Worm (Caenorhabditis elegans): ENCODE measurements around the gene F09E5.12.

Gene F09E5.12

DNA sequence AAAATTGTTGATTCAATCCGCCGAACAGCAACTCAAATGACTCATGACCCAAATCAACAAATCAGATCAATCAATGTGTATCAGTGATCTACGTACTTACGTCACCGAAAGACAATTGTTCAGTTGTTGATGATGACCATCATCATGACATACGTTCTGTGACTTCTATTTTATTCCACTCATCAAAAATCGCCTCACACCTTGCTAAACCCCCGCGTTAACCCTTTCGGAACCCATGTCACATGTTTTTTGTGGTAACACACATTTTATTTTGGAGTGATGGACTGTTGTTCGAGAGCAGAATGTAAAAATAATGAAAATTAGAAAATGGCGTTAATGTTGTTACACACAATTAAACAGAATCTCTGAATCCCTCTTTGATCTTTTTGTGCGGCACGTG lies 28.1 kb downstream of the F09E5.12 start:
- TF ChIP-seq nhr-12 (tag; optimal IDR thresholded peaks at IDR 0.05) = no peak

DNA sequence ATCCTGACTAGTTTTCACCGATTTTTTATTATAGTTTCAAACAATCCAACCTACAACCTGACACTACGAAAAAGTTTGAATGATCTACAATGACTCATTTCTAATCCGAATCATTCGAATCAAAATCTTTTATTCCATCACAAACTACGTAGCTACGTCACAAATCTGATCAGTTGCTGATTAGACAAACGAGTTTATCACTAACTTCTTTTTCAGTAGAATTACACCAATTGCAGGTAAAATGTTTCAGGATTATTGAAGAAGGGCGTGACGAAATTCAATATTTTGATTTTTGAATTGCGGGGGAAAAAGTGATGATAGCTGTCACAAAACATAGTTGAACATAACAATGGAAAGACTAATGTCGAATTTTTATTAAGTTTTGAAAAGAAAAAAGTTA lies 29.0 kb downstream of the F09E5.12 start:
- TF ChIP-seq ces-1 (GFP tag; optimal IDR thresholded peaks at IDR 0.05) (no peak), unc-62 (GFP tag; optimal IDR thresholded peaks at IDR 0.05) (no peak), sem-2 (GFP tag; optimal IDR thresholded peaks at IDR 0.05) (no peak), nhr-76 (tag; optimal IDR thresholded peaks at IDR 0.05) (no peak), hlh-1 (tag; optimal IDR thresholded peaks at IDR 0.05) (no peak), elt-3 (tag; optimal IDR thresholded peaks at IDR 0.05) (no peak), ham-2 (GFP tag; optimal IDR thresholded peaks at IDR 0.05) (no peak), unc-39 (tag; optimal IDR thresholded peaks at IDR 0.05) (no peak), drap-1 (GFP tag; optimal IDR thresholded peaks at IDR 0.05) (no peak), nhr-2 (tag; optimal IDR thresholded peaks at IDR 0.05) (no peak), pha-4 (tag; optimal IDR thresholded peaks at IDR 0.05) (no peak), ceh-83 (GFP tag; optimal IDR thresholded peaks at IDR 0.05) (no peak), lin-13 (tag; optimal IDR thresholded peaks at IDR 0.05) (no peak), mls-2 (tag; optimal IDR thresholded peaks at IDR 0.05) (no peak), M03D4.4 (tag; optimal IDR thresholded peaks at IDR 0.05) (no peak)

DNA sequence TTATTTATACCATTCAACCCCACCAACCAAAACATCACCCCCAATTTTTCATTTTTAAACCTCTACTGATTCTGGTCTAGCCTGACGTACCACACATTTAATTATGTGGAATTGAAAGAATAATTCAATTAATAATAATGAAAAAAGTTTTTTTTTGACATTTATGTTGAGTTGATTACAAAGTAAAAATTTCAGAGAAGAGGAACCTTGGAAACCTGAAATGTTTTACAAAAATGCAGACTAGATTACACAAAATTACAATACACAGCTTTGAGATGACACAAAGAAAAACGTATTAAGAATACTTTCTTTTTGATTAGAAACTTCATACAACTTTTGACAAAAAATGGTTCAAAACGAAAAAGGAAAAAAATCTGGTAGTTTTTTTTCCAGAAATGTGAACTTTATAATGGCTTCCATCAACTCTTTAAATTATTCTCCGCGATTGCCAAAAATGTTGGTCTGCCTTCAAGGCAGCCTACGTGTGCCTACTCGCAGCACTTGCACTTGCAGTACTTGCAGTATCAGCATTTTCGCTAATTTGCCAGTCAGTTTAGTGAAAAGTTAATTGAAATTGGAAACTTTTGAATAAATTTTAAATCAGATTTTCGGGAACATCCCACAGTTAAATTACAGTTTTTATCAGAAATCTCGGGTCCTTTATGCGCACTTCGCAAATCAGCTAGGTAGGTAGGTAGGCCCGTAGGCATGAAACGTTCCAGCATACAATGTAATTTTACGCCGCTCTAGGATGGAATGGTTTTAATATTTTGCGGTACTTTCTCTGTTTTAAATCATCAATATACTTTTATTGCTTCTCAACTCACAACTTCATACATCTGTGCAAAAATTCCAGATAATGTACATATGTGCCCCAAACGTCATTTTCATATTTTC lies 29.6 kb downstream of the F09E5.12 start:
- TF ChIP-seq nhr-2 (tag; optimal IDR thresholded peaks at IDR 0.05) (no peak), nhr-76 (tag; optimal IDR thresholded peaks at IDR 0.05) (no peak), ces-1 (GFP tag; optimal IDR thresholded peaks at IDR 0.05) (peak; percentile 42)

DNA sequence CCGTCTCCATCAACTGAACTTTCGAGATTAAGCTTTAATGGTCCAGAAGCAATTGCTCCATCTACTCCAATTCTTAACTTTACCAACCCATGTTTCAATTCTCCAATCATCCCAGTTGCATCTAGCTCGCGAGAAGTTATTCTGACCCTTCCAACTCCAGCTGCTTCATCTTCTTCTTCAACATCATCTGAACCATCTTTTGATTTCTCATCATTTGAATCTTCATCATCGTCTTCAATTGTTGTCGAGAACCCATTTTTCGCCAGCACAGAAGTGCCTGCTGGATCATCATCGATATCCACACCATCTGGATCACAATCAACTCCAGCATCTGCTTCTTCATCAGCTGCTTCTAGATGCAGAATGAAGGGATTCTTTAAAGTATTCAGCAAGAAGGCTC lies 31.0 kb downstream of the F09E5.12 start:
- no peak for TF ChIP-seq tbx-8 (GFP tag; optimal IDR thresholded peaks at IDR 0.05)
- no peak for TF ChIP-seq flh-1 (GFP tag; optimal IDR thresholded peaks at IDR 0.05)
- TF ChIP-seq lin-13 (tag; optimal IDR thresholded peaks at IDR 0.05) = no peak
- TF ChIP-seq bed-3 (GFP tag; optimal IDR thresholded peaks at IDR 0.05) = no peak
- no peak for TF ChIP-seq blmp-1 (tag; optimal IDR thresholded peaks at IDR 0.05)
- TF ChIP-seq mls-2 (tag; optimal IDR thresholded peaks at IDR 0.05) = no peak
- TF ChIP-seq nhr-28 (tag; optimal IDR thresholded peaks at IDR 0.05) = no peak
- TF ChIP-seq sem-2 (GFP tag; optimal IDR thresholded peaks at IDR 0.05) = no peak
- no peak for TF ChIP-seq nhr-76 (tag; optimal IDR thresholded peaks at IDR 0.05)
- TF ChIP-seq lsy-2 (tag; optimal IDR thresholded peaks at IDR 0.05) = no peak
- no peak for TF ChIP-seq lin-32 (GFP tag; optimal IDR thresholded peaks at IDR 0.05)
- TF ChIP-seq mep-1 (tag; optimal IDR thresholded peaks at IDR 0.05) = no peak
- no peak for TF ChIP-seq ceh-83 (GFP tag; optimal IDR thresholded peaks at IDR 0.05)
- no peak for TF ChIP-seq elt-1 (tag; optimal IDR thresholded peaks at IDR 0.05; ENCODE audit: borderline replicate concordance, insufficient read depth)
- no peak for TF ChIP-seq pha-4 (tag; optimal IDR thresholded peaks at IDR 0.05)
- no peak for TF ChIP-seq sptf-1 (tag; optimal IDR thresholded peaks at IDR 0.05)

DNA sequence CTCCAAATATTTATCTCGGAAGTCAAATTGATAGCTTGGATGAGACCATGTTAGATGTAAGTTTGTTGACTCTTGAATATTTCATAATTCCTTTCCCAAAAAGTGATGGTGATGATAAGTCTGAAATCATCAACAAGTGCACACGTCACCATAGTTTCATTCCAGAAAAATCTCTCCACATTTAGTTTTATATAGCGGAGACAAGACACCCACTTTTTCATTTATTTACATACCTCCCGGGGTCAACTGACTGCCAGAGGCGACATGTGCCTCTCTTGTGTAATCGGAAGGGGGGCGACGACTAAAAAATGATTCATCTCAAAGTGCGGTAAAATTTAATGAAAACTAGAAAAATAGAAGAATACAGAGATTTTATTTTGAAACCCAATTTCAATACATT lies 32.2 kb downstream of the F09E5.12 start:
- TF ChIP-seq hlh-1 (tag; optimal IDR thresholded peaks at IDR 0.05) (no peak), sptf-1 (tag; optimal IDR thresholded peaks at IDR 0.05) (no peak), flh-1 (GFP tag; optimal IDR thresholded peaks at IDR 0.05) (no peak), ztf-11 (tag; optimal IDR thresholded peaks at IDR 0.05) (no peak), lin-13 (tag; optimal IDR thresholded peaks at IDR 0.05) (no peak), ces-1 (GFP tag; optimal IDR thresholded peaks at IDR 0.05) (no peak), sem-2 (GFP tag; optimal IDR thresholded peaks at IDR 0.05) (no peak), unc-62 (GFP tag; optimal IDR thresholded peaks at IDR 0.05) (no peak)

DNA sequence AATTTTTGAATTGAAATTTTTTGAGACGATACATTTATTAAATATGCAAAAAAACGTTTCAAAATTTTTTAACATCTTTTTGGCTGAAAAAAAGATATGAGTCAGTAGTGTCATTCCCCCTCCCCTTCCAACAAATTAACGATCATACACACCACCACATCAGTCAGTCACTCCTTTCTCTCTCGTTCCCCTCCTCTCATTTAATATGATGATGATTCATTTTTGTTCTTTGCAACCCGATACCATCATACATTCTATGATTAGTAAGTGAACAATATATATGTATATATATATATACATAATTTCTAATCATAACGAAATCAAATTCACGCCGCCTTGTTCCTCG lies 33.1 kb downstream of the F09E5.12 start:
- TF ChIP-seq ces-1 (GFP tag; optimal IDR thresholded peaks at IDR 0.05) (no peak), nhr-12 (tag; optimal IDR thresholded peaks at IDR 0.05) (no peak), lsy-2 (tag; optimal IDR thresholded peaks at IDR 0.05) (no peak), elt-1 (tag; optimal IDR thresholded peaks at IDR 0.05; ENCODE audit: borderline replicate concordance, insufficient read depth) (no peak), nhr-2 (tag; optimal IDR thresholded peaks at IDR 0.05) (no peak), nhr-28 (tag; optimal IDR thresholded peaks at IDR 0.05) (no peak), hlh-1 (tag; optimal IDR thresholded peaks at IDR 0.05) (no peak)
